Fruit fly (Drosophila melanogaster) whole organism, embryonic: Measurements from ENCODE around the gene bib.

ENCODE experiments used
- B-H1 ChIP-seq: fragments of 200-800 bp; sonication (Bioruptor generic); IDR thresholded peaks from 3 replicates; pipeline ENCODE4 v1.3.6; 2022; ENCODE audit warnings: missing biosample characterization, missing genetic modification characterization
- Blimp-1 ChIP-seq: fragments of 200-800 bp; sonication (Bioruptor generic); optimal IDR thresholded peaks from 3 replicates; lab custom pipeline; 2018; ENCODE audit warnings: missing biosample characterization, missing genetic modification characterization, mild to moderate bottlenecking, moderate library complexity, missing genetic modification reagents
- BtbVII ChIP-seq: fragments of 200-800 bp; sonication (Bioruptor generic); optimal IDR thresholded peaks from 3 replicates; lab custom pipeline; 2017; ENCODE audit warnings: missing biosample characterization, mild to moderate bottlenecking, missing genetic modification characterization
- CG10209 ChIP-seq: fragments of 200-800 bp; sonication (Bioruptor generic); optimal IDR thresholded peaks from 3 replicates; lab custom pipeline; 2017; ENCODE audit warnings: missing biosample characterization, mild to moderate bottlenecking, missing genetic modification characterization, missing genetic modification reagents
- CG14710 ChIP-seq: fragments of 200-800 bp; sonication (Bioruptor generic); optimal IDR thresholded peaks from 3 replicates; lab custom pipeline; 2019; ENCODE audit warnings: missing biosample characterization, mild to moderate bottlenecking, missing genetic modification characterization, moderate library complexity
- CG16813 ChIP-seq: fragments of 200-800 bp; sonication (Bioruptor generic); IDR thresholded peaks from 3 replicates; pipeline ENCODE4 v1.3.6; 2022; ENCODE audit warnings: missing biosample characterization, missing genetic modification characterization; ENCODE audit not compliant: partially characterized antibody
- CG2199 ChIP-seq: fragments of 200-800 bp; sonication (Bioruptor generic); IDR thresholded peaks from 3 replicates; pipeline ENCODE4 v1.3.6; 2022; ENCODE audit warnings: missing biosample characterization, missing genetic modification characterization
- CG2875 ChIP-seq: fragments of 200-800 bp; sonication (Bioruptor generic); optimal IDR thresholded peaks from 2 replicates; lab custom pipeline; 2017; ENCODE audit warnings: missing biosample characterization, mild to moderate bottlenecking, missing genetic modification characterization, missing genetic modification reagents
- CG42726 ChIP-seq: fragments of 200-800 bp; sonication (Bioruptor generic); IDR thresholded peaks from 2 replicates; pipeline ENCODE4 v1.3.6; 2022; ENCODE audit warnings: missing biosample characterization, missing genetic modification characterization; ENCODE audit not compliant: partially characterized antibody
- CG43689 ChIP-seq: fragments of 200-800 bp; sonication (Bioruptor generic); IDR thresholded peaks from 2 replicates; pipeline ENCODE4 v1.3.6; 2022; ENCODE audit warnings: missing biosample characterization, missing genetic modification characterization
- CG4404 ChIP-seq: fragments of 200-800 bp; sonication (Bioruptor generic); IDR thresholded peaks from 2 replicates; pipeline ENCODE4 v1.3.6; 2022; ENCODE audit warnings: missing biosample characterization, missing genetic modification characterization
- CG5953 ChIP-seq: fragments of 200-800 bp; sonication (Bioruptor generic); IDR thresholded peaks from 2 replicates; pipeline ENCODE4 v1.3.6; 2022; ENCODE audit warnings: missing biosample characterization, missing genetic modification characterization
- Dll ChIP-seq: fragments of 200-800 bp; sonication (Bioruptor generic); IDR thresholded peaks from 4 replicates; pipeline ENCODE4 v1.3.6; 2022; ENCODE audit warnings: missing biosample characterization, missing genetic modification characterization; ENCODE audit not compliant: partially characterized antibody
- Dref ChIP-seq: fragments of 200-800 bp; sonication (Bioruptor generic); IDR thresholded peaks from 2 replicates; pipeline ENCODE4 v1.3.6; 2022; ENCODE audit warnings: missing biosample characterization, missing genetic modification characterization
- GATAe ChIP-seq: fragments of 200-800 bp; sonication (Bioruptor generic); conservative IDR thresholded peaks from 2 replicates; pipeline ENCODE4 v1.3.6; 2022; ENCODE audit warnings: missing biosample characterization, missing genetic modification characterization
- Gsc ChIP-seq: fragments of 200-800 bp; sonication (Bioruptor generic); IDR thresholded peaks from 2 replicates; pipeline ENCODE4 v1.3.6; 2022; ENCODE audit warnings: missing biosample characterization, missing genetic modification characterization
- HHEX ChIP-seq: fragments of 200-800 bp; sonication (Bioruptor generic); optimal IDR thresholded peaks from 3 replicates; lab custom pipeline; 2017; ENCODE audit warnings: missing biosample characterization, mild to moderate bottlenecking, missing genetic modification characterization, missing genetic modification reagents
- HmgZ ChIP-seq: fragments of 200-800 bp; sonication (Bioruptor generic); optimal IDR thresholded peaks from 2 replicates; lab custom pipeline; 2018; ENCODE audit warnings: missing biosample characterization, mild to moderate bottlenecking, missing genetic modification characterization
- Hsf ChIP-seq: fragments of 200-800 bp; sonication (Bioruptor generic); optimal IDR thresholded peaks from 3 replicates; lab custom pipeline; 2016; ENCODE audit warnings: missing biosample characterization, missing genetic modification characterization
- MTF-1 ChIP-seq: fragments of 200-800 bp; sonication (Bioruptor generic); optimal IDR thresholded peaks from 2 replicates; lab custom pipeline; 2018; ENCODE audit warnings: missing biosample characterization, mild to moderate bottlenecking, missing genetic modification characterization, borderline replicate concordance
- NC2α ChIP-seq: fragments of 200-800 bp; sonication (Bioruptor generic); optimal IDR thresholded peaks from 2 replicates; lab custom pipeline; 2016; ENCODE audit warnings: missing biosample characterization, missing genetic modification characterization
- NC2β ChIP-seq: fragments of 200-800 bp; sonication (Bioruptor generic); optimal IDR thresholded peaks from 2 replicates; lab custom pipeline; 2016; ENCODE audit warnings: missing biosample characterization, missing genetic modification characterization
- Rfx ChIP-seq: fragments of 200-800 bp; sonication (Bioruptor generic); IDR thresholded peaks from 2 replicates; pipeline ENCODE4 v1.3.6; 2022; ENCODE audit warnings: missing biosample characterization, missing genetic modification characterization
- Sox102F ChIP-seq: fragments of 200-800 bp; sonication (Bioruptor generic); optimal IDR thresholded peaks from 2 replicates; lab custom pipeline; 2018; ENCODE audit warnings: missing biosample characterization, mild to moderate bottlenecking, missing genetic modification characterization, moderate library complexity
- abd-A ChIP-seq: fragments of 200-800 bp; sonication (Bioruptor generic); optimal IDR thresholded peaks from 3 replicates; lab custom pipeline; 2019; ENCODE audit warnings: missing biosample characterization, mild to moderate bottlenecking, missing genetic modification characterization, moderate library complexity
- aop ChIP-seq: fragments of 200-800 bp; sonication (Bioruptor generic); IDR thresholded peaks from 2 replicates; pipeline ENCODE4 v1.3.6; 2022; ENCODE audit warnings: missing biosample characterization, missing genetic modification characterization
- az2 ChIP-seq: fragments of 200-800 bp; sonication (Bioruptor generic); optimal IDR thresholded peaks from 3 replicates; lab custom pipeline; 2016; ENCODE audit warnings: missing biosample characterization, missing genetic modification characterization
- bab2 ChIP-seq: fragments of 200-800 bp; sonication (Bioruptor generic); optimal IDR thresholded peaks from 2 replicates; lab custom pipeline; 2016; ENCODE audit warnings: missing biosample characterization, missing genetic modification characterization
- bowl ChIP-seq: fragments of 200-800 bp; sonication (Bioruptor generic); IDR thresholded peaks from 2 replicates; pipeline ENCODE4 v1.3.6; 2022; ENCODE audit warnings: missing biosample characterization, missing genetic modification characterization
- chinmo ChIP-seq: fragments of 200-800 bp; sonication (Bioruptor generic); IDR thresholded peaks from 4 replicates; pipeline ENCODE4 v1.3.6; 2022; ENCODE audit warnings: missing biosample characterization, missing genetic modification characterization; ENCODE audit not compliant: partially characterized antibody
- gfzf ChIP-seq: fragments of 200-800 bp; sonication (Bioruptor generic); optimal IDR thresholded peaks from 2 replicates; lab custom pipeline; 2016; ENCODE audit warnings: missing biosample characterization, mild to moderate bottlenecking, missing genetic modification characterization, moderate library complexity
- grau ChIP-seq: fragments of 200-800 bp; optimal IDR thresholded peaks from 3 replicates; lab custom pipeline; 2019; ENCODE audit warnings: missing biosample characterization, mild to moderate bottlenecking, missing genetic modification characterization, moderate library complexity
- gsb ChIP-seq: fragments of 200-800 bp; sonication (Bioruptor generic); IDR thresholded peaks from 2 replicates; pipeline ENCODE4 v1.3.6; 2022; ENCODE audit warnings: missing biosample characterization, missing genetic modification characterization
- h ChIP-seq: fragments of >200 bp; optimal IDR thresholded peaks from 2 replicates; lab custom pipeline; 2017
- hbn ChIP-seq: fragments of 200-800 bp; sonication (Bioruptor generic); IDR thresholded peaks from 2 replicates; pipeline ENCODE4 v1.3.6; 2022; ENCODE audit warnings: missing biosample characterization, missing genetic modification characterization; ENCODE audit not compliant: partially characterized antibody
- kay ChIP-seq: fragments of 200-800 bp; sonication (Bioruptor generic); optimal IDR thresholded peaks from 2 replicates; lab custom pipeline; 2016; ENCODE audit warnings: missing biosample characterization, missing genetic modification characterization
- lab ChIP-seq: fragments of 200-800 bp; sonication (Bioruptor generic); optimal IDR thresholded peaks from 3 replicates; lab custom pipeline; 2017; ENCODE audit warnings: missing biosample characterization, missing genetic modification characterization, mild to moderate bottlenecking, moderate library complexity, missing genetic modification reagents
- nerfin-2 ChIP-seq: fragments of 200-800 bp; sonication (Bioruptor generic); IDR thresholded peaks from 2 replicates; pipeline ENCODE4 v1.3.6; 2022; ENCODE audit warnings: missing biosample characterization, missing genetic modification characterization; ENCODE audit not compliant: partially characterized antibody
- nmo ChIP-seq: fragments of 200-800 bp; sonication (Bioruptor generic); optimal IDR thresholded peaks from 2 replicates; lab custom pipeline; 2018; ENCODE audit warnings: missing biosample characterization, mild to moderate bottlenecking, missing genetic modification characterization, moderate library complexity
- sens-2 ChIP-seq: fragments of 200-800 bp; sonication (Bioruptor generic); IDR thresholded peaks from 2 replicates; pipeline ENCODE4 v1.3.6; 2022; ENCODE audit warnings: missing biosample characterization, missing genetic modification characterization
- sima ChIP-seq: fragments of 200-800 bp; sonication (Bioruptor generic); optimal IDR thresholded peaks from 2 replicates; lab custom pipeline; 2016; ENCODE audit warnings: missing biosample characterization, missing genetic modification characterization
- slou ChIP-seq: fragments of 200-800 bp; sonication (Bioruptor generic); optimal IDR thresholded peaks from 3 replicates; lab custom pipeline; 2016; ENCODE audit warnings: missing biosample characterization, missing genetic modification characterization
- sr ChIP-seq: fragments of 200-800 bp; sonication (Bioruptor generic); IDR thresholded peaks from 3 replicates; pipeline ENCODE4 v1.3.6; 2022; ENCODE audit warnings: missing biosample characterization, missing genetic modification characterization
- stwl ChIP-seq: fragments of 200-800 bp; sonication (Bioruptor generic); optimal IDR thresholded peaks from 3 replicates; lab custom pipeline; 2018; ENCODE audit warnings: missing biosample characterization, mild to moderate bottlenecking, missing genetic modification characterization, moderate library complexity
- tin ChIP-seq: fragments of 200-800 bp; sonication (Bioruptor generic); optimal IDR thresholded peaks from 3 replicates; lab custom pipeline; 2016; ENCODE audit warnings: missing biosample characterization, missing genetic modification characterization
- tio ChIP-seq: fragments of 200-800 bp; sonication (Bioruptor generic); optimal IDR thresholded peaks from 2 replicates; lab custom pipeline; 2017; ENCODE audit warnings: missing biosample characterization, missing genetic modification characterization, inconsistent platforms
- trem ChIP-seq: fragments of 200-800 bp; optimal IDR thresholded peaks from 3 replicates; lab custom pipeline; 2019; ENCODE audit warnings: missing biosample characterization, mild to moderate bottlenecking, missing genetic modification characterization, moderate library complexity
- tx ChIP-seq: fragments of 200-800 bp; sonication (Bioruptor generic); optimal IDR thresholded peaks from 2 replicates; lab custom pipeline; 2016; ENCODE audit warnings: missing biosample characterization, missing genetic modification characterization
- usp ChIP-seq: fragments of >200 bp; optimal IDR thresholded peaks from 2 replicates; lab custom pipeline; 2017; ENCODE audit warnings: missing biosample characterization, missing genetic modification characterization
- yki ChIP-seq: fragments of >200 bp; optimal IDR thresholded peaks from 3 replicates; lab custom pipeline; 2018
- zf30C ChIP-seq: fragments of 200-800 bp; sonication (Bioruptor generic); optimal IDR thresholded peaks from 3 replicates; lab custom pipeline; 2018; ENCODE audit warnings: missing biosample characterization, mild to moderate bottlenecking, missing genetic modification characterization

bib gene

dm6 chr2L:10003593-10003992 lies 19.1 kb downstream of the bib start, which contains the start of gene Ndf (continued):
- TF ChIP-seq HHEX (GFP tag; lab: Kevin White, UChicago), result peak; percentile 27
- peak; percentile 70 for TF ChIP-seq nmo (GFP tag; lab: Kevin White, UChicago)
- TF ChIP-seq CG14710 (tag; lab: Kevin White, UChicago), result peak; percentile 76
- peak; percentile 74 for TF ChIP-seq hbn (GFP tag; lab: Robert Waterston, UW)
- peak; percentile 93 for TF ChIP-seq stwl (tag; lab: Kevin White, UChicago)
- TF ChIP-seq CG10209 (GFP tag; lab: Kevin White, UChicago), result peak; percentile 56
- no peak for TF ChIP-seq h (lab: Kevin White, UChicago)
- no peak for TF ChIP-seq sima
- peak; percentile 41 for TF ChIP-seq tx (GFP tag; lab: Kevin White, UChicago)
- TF ChIP-seq grau (tag; lab: Kevin White, UChicago), result peak; percentile 62
- peak; percentile 78 for TF ChIP-seq CG16813 (GFP tag; lab: Robert Waterston, UW)
- TF ChIP-seq MTF-1 (GFP tag; lab: Kevin White, UChicago), result peak; percentile 31
- no peak for TF ChIP-seq gsb (GFP tag; lab: Robert Waterston, UW)
- peak; percentile 72 for TF ChIP-seq Dll (GFP tag; lab: Robert Waterston, UW)
- no peak for TF ChIP-seq Gsc
- peak; percentile 61 for TF ChIP-seq kay (GFP tag; lab: Kevin White, UChicago)
- peak; percentile 37 for TF ChIP-seq zf30C
- no peak for TF ChIP-seq gfzf (GFP tag; lab: Kevin White, UChicago)
- peak; percentile 100 for TF ChIP-seq trem (tag; lab: Kevin White, UChicago)
- peak; percentile 23 for TF ChIP-seq CG2875 (GFP tag; lab: Kevin White, UChicago)
- TF ChIP-seq BtbVII (GFP tag; lab: Kevin White, UChicago), result peak; percentile 21
- TF ChIP-seq yki (lab: Kevin White, UChicago), result no peak
- TF ChIP-seq Dref (GFP tag; lab: Robert Waterston, UW), result peak; percentile 96
- TF ChIP-seq sens-2 (GFP tag; lab: Robert Waterston, UW), result 0 out of 2 replicates have a peak, but pooled peaks have one; percentile 8
- TF ChIP-seq tin (GFP tag; lab: Kevin White, UChicago), result peak; percentile 69
- no peak for TF ChIP-seq bowl (GFP tag; lab: Robert Waterston, UW)
- no peak for TF ChIP-seq B-H1 (GFP tag; lab: Robert Waterston, UW)
- no peak for TF ChIP-seq usp (GFP tag; lab: Kevin White, UChicago)
- TF ChIP-seq az2 (GFP tag; lab: Kevin White, UChicago), result peak; percentile 50
- TF ChIP-seq HmgZ (tag; lab: Kevin White, UChicago), result peak; percentile 79
- TF ChIP-seq CG43689 (GFP tag; lab: Robert Waterston, UW), result no peak
- peak; percentile 79 for TF ChIP-seq CG2199 (GFP tag; lab: Robert Waterston, UW)
- TF ChIP-seq lab (GFP tag; lab: Kevin White, UChicago), result peak; percentile 82
- peak; percentile 39 for TF ChIP-seq bab2 (GFP tag; lab: Kevin White, UChicago)
- peak; percentile 77 for TF ChIP-seq Hsf (GFP tag; lab: Kevin White, UChicago)
- peak; percentile 20 for TF ChIP-seq slou
- no peak for TF ChIP-seq abd-A (tag; lab: Kevin White, UChicago)
- TF ChIP-seq aop (GFP tag; lab: Robert Waterston, UW), result no peak
- no peak for TF ChIP-seq Blimp-1 (GFP tag; lab: Kevin White, UChicago)
- no peak for TF ChIP-seq tio (GFP tag; lab: Kevin White, UChicago)
- TF ChIP-seq GATAe (GFP tag; lab: Robert Waterston, UW), result peak; percentile 28; the same call in 1 of the 2 replicates
- TF ChIP-seq NC2α (GFP tag; lab: Kevin White, UChicago), result peak; percentile 18
- TF ChIP-seq chinmo (GFP tag; lab: Robert Waterston, UW), result peak; percentile 51; the same call in 1 of the 4 replicates
- TF ChIP-seq CG42726 (GFP tag; lab: Robert Waterston, UW), result peak; percentile 89
- peak; percentile 69 for TF ChIP-seq NC2β (GFP tag; lab: Kevin White, UChicago)
- no peak for TF ChIP-seq sr (GFP tag; lab: Robert Waterston, UW)
- peak; percentile 91 for TF ChIP-seq Rfx (GFP tag; lab: Robert Waterston, UW)
- 0 out of 2 replicates have a peak, but pooled peaks have one; percentile 29 for TF ChIP-seq CG4404 (GFP tag; lab: Robert Waterston, UW)
- TF ChIP-seq Sox102F, result no peak
- TF ChIP-seq CG5953 (GFP tag; lab: Robert Waterston, UW), result 0 out of 2 replicates have a peak, but pooled peaks have one; percentile 9
- TF ChIP-seq nerfin-2, result peak; percentile 30; the same call in 1 of the 2 replicates
